Worm (Caenorhabditis elegans) whole organism, L2 larva: ENCODE measurements around the gene madf-1.

Experiments used
- C34F6.9 ChIP-seq: fragments of 150-350 bp; optimal IDR thresholded peaks from 2 replicates; lab custom pipeline; 2014; ENCODE audit warnings: missing biosample characterization, missing genetic modification characterization
- F13H6.1 ChIP-seq: sonication (generic microtip); optimal IDR thresholded peaks from 2 replicates; lab custom pipeline; 2016; ENCODE audit warnings: missing genetic modification characterization, missing compliant biosample characterization
- R02D3.7 ChIP-seq: fragments of 150-350 bp; optimal IDR thresholded peaks from 2 replicates; lab custom pipeline; 2014; ENCODE audit warnings: missing biosample characterization, missing genetic modification characterization
- Y55F3AM.14 ChIP-seq: fragments of 200-800 bp; sonication (Bioruptor generic); optimal IDR thresholded peaks from 2 replicates; lab custom pipeline; 2018; ENCODE audit warnings: mild to moderate bottlenecking, missing genetic modification characterization, missing compliant biosample characterization
- ZK546.5 ChIP-seq: sonication (generic microtip); optimal IDR thresholded peaks from 2 replicates; lab custom pipeline; 2017; ENCODE audit warnings: missing biosample characterization, missing genetic modification characterization
- alr-1 ChIP-seq: fragments of 150-350 bp; optimal IDR thresholded peaks from 2 replicates; lab custom pipeline; 2014; ENCODE audit warnings: missing biosample characterization, missing genetic modification characterization
- ama-1 ChIP-seq: fragments of 150-350 bp; optimal IDR thresholded peaks from 2 replicates; lab custom pipeline; 2018; ENCODE audit warnings: inconsistent platforms
- ceh-16 ChIP-seq: fragments of 150-350 bp; optimal IDR thresholded peaks from 2 replicates; lab custom pipeline; 2014; ENCODE audit warnings: missing biosample characterization, missing genetic modification characterization
- ceh-82 ChIP-seq: fragments of 150-350 bp; optimal IDR thresholded peaks from 2 replicates; lab custom pipeline; 2014; ENCODE audit warnings: missing biosample characterization, missing genetic modification characterization
- crh-2 ChIP-seq: sonication (generic microtip); optimal IDR thresholded peaks from 2 replicates; lab custom pipeline; 2017; ENCODE audit warnings: missing biosample characterization, missing genetic modification characterization
- dmd-4 ChIP-seq: sonication (generic microtip); optimal IDR thresholded peaks from 2 replicates; lab custom pipeline; 2017; ENCODE audit warnings: missing biosample characterization, missing genetic modification characterization
- egl-27 ChIP-seq: sonication (generic microtip); optimal IDR thresholded peaks from 3 replicates; lab custom pipeline; 2017; ENCODE audit warnings: missing biosample characterization, missing genetic modification reagents, missing genetic modification characterization
- elt-3 ChIP-seq: sonication (generic microtip); optimal IDR thresholded peaks from 2 replicates; lab custom pipeline; 2017; ENCODE audit warnings: missing biosample characterization, missing genetic modification characterization
- fos-1 ChIP-seq: fragments of 150-350 bp; optimal IDR thresholded peaks from 2 replicates; lab custom pipeline; 2014; ENCODE audit warnings: missing biosample characterization, missing genetic modification characterization
- gmeb-1 ChIP-seq: fragments of 150-350 bp; optimal IDR thresholded peaks from 2 replicates; lab custom pipeline; 2014; ENCODE audit warnings: missing biosample characterization, missing genetic modification characterization
- lin-11 ChIP-seq: fragments of 150-350 bp; sonication (generic microtip); optimal IDR thresholded peaks from 2 replicates; lab custom pipeline; 2014; ENCODE audit warnings: missing biosample characterization, missing genetic modification characterization, inconsistent platforms, mixed read lengths
- lin-13 ChIP-seq: fragments of 150-350 bp; optimal IDR thresholded peaks from 2 replicates; lab custom pipeline; 2014; ENCODE audit warnings: missing biosample characterization, missing genetic modification reagents, missing genetic modification characterization
- lin-39 ChIP-seq: fragments of 150-350 bp; optimal IDR thresholded peaks from 2 replicates; lab custom pipeline; 2014; ENCODE audit warnings: missing biosample characterization, missing genetic modification reagents, missing genetic modification characterization
- lsy-2 ChIP-seq, 2 experiments: fragments of 150-350 bp in 1 of 2; sonication (generic microtip) in 1 of 2; optimal IDR thresholded peaks; 2 replicates each; lab custom pipeline; 2014 to 2017; ENCODE audit warnings: missing biosample characterization in 2 of 2, missing genetic modification characterization in 2 of 2
- mdl-1 ChIP-seq, 2 experiments: fragments of 150-350 bp in 1 of 2; sonication (generic microtip) in 1 of 2; optimal IDR thresholded peaks; 2 replicates each; lab custom pipeline; 2017; ENCODE audit warnings: missing biosample characterization in 2 of 2, missing genetic modification characterization in 2 of 2
- nhr-10 ChIP-seq: sonication (generic microtip); optimal IDR thresholded peaks from 2 replicates; lab custom pipeline; 2017; ENCODE audit warnings: missing biosample characterization, missing genetic modification characterization
- nhr-11 ChIP-seq: fragments of 150-350 bp; optimal IDR thresholded peaks from 2 replicates; lab custom pipeline; 2014; ENCODE audit warnings: missing biosample characterization, missing genetic modification characterization
- nhr-12 ChIP-seq: fragments of 150-350 bp; optimal IDR thresholded peaks from 2 replicates; lab custom pipeline; 2014; ENCODE audit warnings: missing biosample characterization, missing genetic modification characterization
- nhr-129 ChIP-seq: fragments of 150-350 bp; optimal IDR thresholded peaks from 2 replicates; lab custom pipeline; 2014; ENCODE audit warnings: missing biosample characterization, missing genetic modification characterization
- nhr-21 ChIP-seq: fragments of 150-350 bp; optimal IDR thresholded peaks from 2 replicates; lab custom pipeline; 2014; ENCODE audit warnings: missing biosample characterization, missing genetic modification characterization
- nhr-23 ChIP-seq: fragments of 150-350 bp; optimal IDR thresholded peaks from 2 replicates; lab custom pipeline; 2014; ENCODE audit warnings: missing biosample characterization, missing genetic modification reagents, missing genetic modification characterization
- nhr-237 ChIP-seq: fragments of 150-350 bp; optimal IDR thresholded peaks from 2 replicates; lab custom pipeline; 2014; ENCODE audit warnings: missing biosample characterization, missing genetic modification characterization
- nhr-25 ChIP-seq: fragments of 150-350 bp; sonication (generic microtip); optimal IDR thresholded peaks from 3 replicates; lab custom pipeline; 2014; ENCODE audit warnings: missing biosample characterization, missing genetic modification characterization
- nhr-6 ChIP-seq: fragments of 150-350 bp; optimal IDR thresholded peaks from 2 replicates; lab custom pipeline; 2014; ENCODE audit warnings: missing biosample characterization, missing genetic modification characterization
- nhr-77 ChIP-seq: fragments of 150-350 bp; optimal IDR thresholded peaks from 2 replicates; lab custom pipeline; 2014; ENCODE audit warnings: missing biosample characterization, missing genetic modification characterization
- peb-1 ChIP-seq: fragments of 150-350 bp; optimal IDR thresholded peaks from 2 replicates; lab custom pipeline; 2014; ENCODE audit warnings: missing biosample characterization, missing genetic modification characterization
- sem-4 ChIP-seq: fragments of 150-350 bp; optimal IDR thresholded peaks from 2 replicates; lab custom pipeline; 2014; ENCODE audit warnings: missing biosample characterization, missing genetic modification reagents, missing genetic modification characterization
- skn-1 ChIP-seq: sonication (generic microtip); optimal IDR thresholded peaks from 2 replicates; lab custom pipeline; 2017; ENCODE audit warnings: missing biosample characterization, missing genetic modification characterization
- sma-3 ChIP-seq: sonication (generic microtip); optimal IDR thresholded peaks from 2 replicates; lab custom pipeline; 2016; ENCODE audit warnings: missing genetic modification reagents, missing genetic modification characterization, missing compliant biosample characterization
- sma-9 ChIP-seq, 2 experiments: fragments of 150-350 bp in 1 of 2; sonication (generic microtip) in 1 of 2; optimal IDR thresholded peaks; 2 replicates each; lab custom pipeline; 2014 to 2016; ENCODE audit warnings: missing genetic modification characterization in 2 of 2, mild to moderate bottlenecking in 1 of 2, missing biosample characterization in 1 of 2, missing compliant biosample characterization in 1 of 2, missing genetic modification reagents in 1 of 2, moderate library complexity in 1 of 2
- snpc-4 ChIP-seq: fragments of 150-350 bp; optimal IDR thresholded peaks from 2 replicates; lab custom pipeline; 2014; ENCODE audit warnings: missing biosample characterization, missing genetic modification characterization
- unc-39 ChIP-seq: fragments of 150-350 bp; optimal IDR thresholded peaks from 2 replicates; lab custom pipeline; 2014; ENCODE audit warnings: missing biosample characterization, missing genetic modification characterization
- unc-55 ChIP-seq: fragments of 150-350 bp; sonication (generic microtip); optimal IDR thresholded peaks from 3 replicates; lab custom pipeline; 2014; ENCODE audit warnings: missing biosample characterization, missing genetic modification reagents, missing genetic modification characterization
- unc-62 ChIP-seq: fragments of 150-350 bp; optimal IDR thresholded peaks from 2 replicates; lab custom pipeline; 2014; ENCODE audit warnings: missing biosample characterization, missing genetic modification reagents, missing genetic modification characterization
- zag-1 ChIP-seq: fragments of 150-350 bp; optimal IDR thresholded peaks from 2 replicates; lab custom pipeline; 2014; ENCODE audit warnings: missing biosample characterization, missing genetic modification characterization
- ztf-4 ChIP-seq: fragments of 150-350 bp; optimal IDR thresholded peaks from 2 replicates; lab custom pipeline; 2014; ENCODE audit warnings: missing biosample characterization, missing genetic modification characterization

The madf-1 gene

DNA sequence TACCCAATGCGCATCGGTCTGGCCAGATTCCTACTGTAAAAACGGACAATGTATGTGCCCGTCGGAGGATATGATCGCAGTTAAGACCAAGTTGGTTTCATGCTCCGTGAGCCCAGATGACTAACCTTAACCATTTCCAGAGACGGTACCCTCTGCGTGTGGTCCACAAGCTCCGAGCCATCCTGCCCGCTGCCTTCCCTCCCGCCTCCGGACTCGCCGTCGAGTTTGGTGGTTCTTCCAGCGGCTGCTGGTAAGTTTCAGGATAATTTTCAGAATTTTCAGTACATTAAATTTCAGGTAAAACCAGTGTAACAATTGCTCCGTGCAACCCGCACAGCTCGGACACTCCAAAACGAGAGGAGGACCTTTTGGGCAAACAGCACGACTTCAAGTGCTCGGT is 29.1 kb upstream of the madf-1 start:
- TF ChIP-seq nhr-129 (tag; lab: Kevin White, UChicago) (no peak), ceh-82 (tag; lab: Kevin White, UChicago) (no peak), zag-1 (tag; lab: Kevin White, UChicago) (no peak)

DNA sequence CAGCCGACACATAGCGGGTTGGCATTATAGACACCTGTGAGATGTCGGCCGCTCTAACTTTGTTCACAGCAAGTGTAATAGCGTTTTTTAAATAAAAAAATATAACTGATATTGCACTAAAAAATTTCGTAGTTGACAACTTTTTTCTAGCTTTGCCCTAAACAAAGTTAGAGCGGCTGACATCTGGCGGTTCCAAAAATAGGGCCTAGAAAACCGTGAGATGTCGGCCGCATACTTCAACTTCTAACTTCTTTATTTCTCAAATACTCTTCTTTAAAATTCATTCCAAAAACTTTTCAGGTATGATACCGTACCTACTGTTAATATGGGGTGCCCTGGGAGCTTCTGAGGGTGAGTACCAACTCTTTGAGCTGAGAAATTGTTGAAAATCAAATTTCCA is 26.9 kb upstream of the madf-1 start, which contains the start of gene Y55F3BR.2:
Gene Y55F3BR.2 (plus strand): TSS at position 301 of the 400 bp plus-strand sequence.
- TF ChIP-seq sem-4 (tag; lab: Kevin White, UChicago) (no peak), nhr-12 (tag; lab: Kevin White, UChicago) (no peak), unc-62 (GFP tag; lab: Kevin White, UChicago) (no peak), ztf-4 (tag; lab: Kevin White, UChicago) (no peak), R02D3.7 (tag; lab: Kevin White, UChicago) (no peak)

DNA sequence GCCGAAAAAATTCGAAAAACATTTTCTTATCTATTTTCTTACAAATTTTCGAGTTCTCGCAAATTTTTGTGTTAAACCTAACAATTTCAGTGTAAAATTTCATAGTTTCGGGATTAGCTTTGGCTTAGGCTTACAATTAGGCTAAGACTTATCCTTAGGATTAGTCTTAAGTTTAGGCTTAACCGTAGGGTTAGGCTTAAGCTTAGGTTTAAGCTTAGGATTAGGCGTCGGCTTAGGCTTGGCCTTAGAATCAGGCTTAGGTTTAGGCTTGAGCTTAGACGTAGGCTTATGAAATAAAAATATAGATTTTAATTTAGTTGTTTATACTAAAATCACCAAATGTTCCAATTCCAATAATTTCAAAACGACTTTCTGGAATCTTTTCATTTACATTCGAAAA is 24.3 kb upstream of the madf-1 start:
- TF ChIP-seq egl-27 (tag; lab: Kevin White, UChicago) = no peak
- TF ChIP-seq skn-1 (tag; lab: Kevin White, UChicago) = no peak
- no peak for TF ChIP-seq nhr-10 (tag; lab: Kevin White, UChicago)
- TF ChIP-seq Y55F3AM.14 (GFP tag; lab: Kevin White, UChicago) = no peak
- TF ChIP-seq crh-2 (tag; lab: Kevin White, UChicago) = no peak
- no peak for TF ChIP-seq fos-1
- no peak for TF ChIP-seq nhr-77 (tag; lab: Kevin White, UChicago)
- TF ChIP-seq ceh-82 (tag; lab: Kevin White, UChicago) = no peak

DNA sequence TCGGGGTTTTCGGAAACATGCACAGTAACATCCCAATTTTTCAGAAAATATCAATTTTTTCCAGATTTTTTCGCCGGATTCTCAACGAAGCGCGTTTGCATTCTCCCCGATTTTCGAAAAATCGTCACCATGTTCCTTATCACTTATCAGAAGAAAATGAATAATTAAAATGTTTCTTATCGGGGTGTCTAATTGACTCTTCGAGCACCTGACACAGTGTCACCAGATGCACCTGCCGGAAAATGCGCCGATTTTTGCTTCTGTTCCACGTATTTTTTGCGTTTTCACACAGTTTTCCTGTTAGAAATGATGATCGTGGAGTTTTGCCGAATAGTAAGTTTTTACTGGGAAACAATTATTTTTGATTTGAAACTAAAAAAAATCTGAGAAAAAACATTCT is 23.8 kb upstream of the madf-1 start:
- TF ChIP-seq fos-1 = peak; percentile 87
- TF ChIP-seq dmd-4 (tag; lab: Kevin White, UChicago) = no peak

DNA sequence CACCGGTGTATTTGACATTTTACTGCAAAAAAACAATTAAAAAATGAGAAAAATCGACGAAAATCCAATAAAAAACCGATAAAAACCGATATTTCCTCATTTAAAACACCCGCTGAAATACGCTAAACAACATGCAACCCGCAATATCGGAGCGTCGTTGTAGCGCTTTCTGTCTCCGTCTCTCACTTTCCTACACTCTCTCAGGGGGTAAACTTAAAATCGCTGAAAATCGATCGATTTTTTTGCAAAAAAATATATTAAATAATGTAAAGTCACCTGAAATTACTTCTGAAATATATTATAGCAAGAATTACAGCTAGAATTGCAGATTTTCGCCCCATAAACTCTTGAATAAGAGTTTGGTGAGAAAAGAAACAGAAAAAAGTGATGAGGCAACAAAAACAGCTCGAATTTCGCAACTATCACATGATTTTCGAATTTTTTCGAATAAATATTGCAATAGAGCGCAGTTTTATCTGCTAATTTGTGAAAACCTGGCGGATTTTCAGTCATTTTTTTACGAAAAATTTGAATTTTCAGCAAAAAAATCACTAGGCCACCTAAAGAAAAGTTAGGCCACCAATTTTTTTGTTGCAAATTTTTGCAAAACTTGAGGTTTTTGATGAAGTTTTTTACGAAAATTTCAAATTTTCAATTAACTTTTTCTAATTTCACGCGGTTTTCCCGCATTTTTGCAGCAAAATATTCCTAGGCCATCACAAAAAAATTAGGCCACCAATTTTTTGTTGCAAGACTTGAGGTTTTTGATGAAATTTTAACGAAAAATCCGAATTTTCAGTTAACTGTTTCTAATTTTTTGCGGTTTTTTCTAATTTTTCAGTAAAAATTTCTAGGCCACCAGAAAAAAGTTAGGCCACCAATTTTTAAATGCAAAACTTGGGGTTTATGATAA is 22.9 kb upstream of the madf-1 start, which contains the start of the genes lem-4 and Y55F3BR.11:
Gene lem-4 (minus strand): TSS at position 424 of the 913 bp plus-strand sequence.
Gene Y55F3BR.11 (plus strand): TSS at position 863 of the 913 bp plus-strand sequence.
- peak; percentile 71 for TF ChIP-seq crh-2 (tag; lab: Kevin White, UChicago)
- peak; percentile 63 to 82 for TF ChIP-seq lsy-2 (tag; optimal IDR thresholded peaks at IDR 0.05; lab: Kevin White, UChicago)
- TF ChIP-seq nhr-129 (tag; lab: Kevin White, UChicago) = peak; percentile 57
- peak; percentile 70 for TF ChIP-seq unc-55 (GFP tag; lab: Kevin White, UChicago)
- no peak for TF ChIP-seq lin-39 (tag; lab: Kevin White, UChicago)
- no peak for TF ChIP-seq nhr-11 (tag; lab: Kevin White, UChicago)
- peak; percentile 51 for TF ChIP-seq nhr-21 (tag; lab: Kevin White, UChicago)
- no peak for TF ChIP-seq peb-1
- peak; percentile 94 for TF ChIP-seq gmeb-1 (tag; lab: Kevin White, UChicago)
- TF ChIP-seq sma-9 (GFP tag; optimal IDR thresholded peaks at IDR 0.05; lab: Kevin White, UChicago) = no peak
- TF ChIP-seq sma-9 (tag; optimal IDR thresholded peaks at IDR 0.05; lab: Kevin White, UChicago) = no peak
- TF ChIP-seq ama-1 (lab: Kevin White, UChicago) = peak; percentile 4
- peak; percentile 4 for TF ChIP-seq R02D3.7 (tag; lab: Kevin White, UChicago)
- TF ChIP-seq C34F6.9 (tag; lab: Kevin White, UChicago) = peak; percentile 90
- TF ChIP-seq nhr-12 (tag; lab: Kevin White, UChicago) = no peak
- no peak for TF ChIP-seq dmd-4 (tag; lab: Kevin White, UChicago)
- TF ChIP-seq nhr-237 (tag; lab: Kevin White, UChicago) = no peak
- TF ChIP-seq nhr-25 (tag; lab: Kevin White, UChicago) = peak; percentile 38
- TF ChIP-seq alr-1 (tag; lab: Kevin White, UChicago) = no peak
- no peak for TF ChIP-seq mdl-1 (tag; optimal IDR thresholded peaks at IDR 0.05; lab: Kevin White, UChicago)
- peak; percentile 16 for TF ChIP-seq egl-27 (tag; lab: Kevin White, UChicago)
- TF ChIP-seq ceh-16 (tag; lab: Kevin White, UChicago) = no peak
- peak; percentile 28 for TF ChIP-seq nhr-6 (tag; lab: Kevin White, UChicago)
- no peak for TF ChIP-seq unc-39 (tag; lab: Kevin White, UChicago)
- no peak for TF ChIP-seq elt-3 (tag; lab: Kevin White, UChicago)
- TF ChIP-seq sma-3 (GFP tag; lab: Kevin White, UChicago) = peak; percentile 49
- no peak for TF ChIP-seq fos-1
- no peak for TF ChIP-seq F13H6.1 (tag; lab: Kevin White, UChicago)
- no peak for TF ChIP-seq nhr-23 (tag; lab: Kevin White, UChicago)
- no peak for TF ChIP-seq lin-11 (tag; lab: Kevin White, UChicago)
- no peak for TF ChIP-seq nhr-10 (tag; lab: Kevin White, UChicago)
- peak; percentile 43 for TF ChIP-seq ztf-4 (tag; lab: Kevin White, UChicago)
- TF ChIP-seq snpc-4 (tag; lab: Kevin White, UChicago) = peak; percentile 61
- TF ChIP-seq ZK546.5 = no peak
- TF ChIP-seq lin-13 = peak; percentile 73
- no peak for TF ChIP-seq skn-1 (tag; lab: Kevin White, UChicago)
